Worm (Caenorhabditis elegans): ENCODE data around the gene fipr-5.

fipr-5 gene

DNA sequence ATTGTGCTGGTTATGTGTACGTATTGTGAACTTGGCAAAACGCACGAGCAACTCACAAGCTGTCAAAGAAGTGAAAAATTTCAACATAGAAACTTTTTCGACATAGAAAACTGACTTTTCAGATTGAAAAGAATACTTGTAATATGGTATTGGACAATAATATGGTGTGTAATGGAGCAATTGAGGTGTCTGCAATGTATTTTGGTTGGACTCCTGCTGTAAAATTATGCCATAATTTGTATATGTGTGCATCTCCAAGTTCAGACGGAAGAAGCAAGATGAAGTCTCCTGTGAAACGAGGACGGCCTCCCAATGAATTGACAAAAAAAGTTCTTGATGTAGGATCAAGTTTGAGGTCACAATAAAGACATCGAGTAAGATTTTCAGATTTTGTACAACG lies 37.4 kb downstream of the fipr-5 start:
- TF ChIP-seq sea-1 (GFP tag; conservative IDR thresholded peaks at IDR 0.05): no peak
- TF ChIP-seq ets-7 (tag; optimal IDR thresholded peaks at IDR 0.05): no peak
- no peak for TF ChIP-seq tbx-37 (GFP tag; conservative IDR thresholded peaks at IDR 0.05)
- TF ChIP-seq hmbx-1 (tag; optimal IDR thresholded peaks at IDR 0.05): no peak
- TF ChIP-seq B0310.2 (tag; optimal IDR thresholded peaks at IDR 0.05): no peak
- TF ChIP-seq pes-1 (GFP tag; IDR thresholded peaks at IDR 0.05): no peak
- TF ChIP-seq tra-4 (tag; optimal IDR thresholded peaks at IDR 0.05): no peak
- TF ChIP-seq hnd-1 (tag; optimal IDR thresholded peaks at IDR 0.05): no peak
- TF ChIP-seq hmg-4 (GFP tag; optimal IDR thresholded peaks at IDR 0.05): no peak
- no peak for TF ChIP-seq scrt-1 (GFP tag; IDR thresholded peaks at IDR 0.05)
- no peak for TF ChIP-seq ama-1 (optimal IDR thresholded peaks at IDR 0.05)
- no peak for TF ChIP-seq ceh-36 (tag; optimal IDR thresholded peaks at IDR 0.05)
- TF ChIP-seq tbx-11 (GFP tag; IDR thresholded peaks at IDR 0.05): no peak
- TF ChIP-seq ceh-13 (GFP tag; optimal IDR thresholded peaks at IDR 0.05): no peak
- TF ChIP-seq aly-1 (tag; optimal IDR thresholded peaks at IDR 0.05): no peak
- TF ChIP-seq flt-1 (GFP tag; IDR thresholded peaks at IDR 0.05): no peak

DNA sequence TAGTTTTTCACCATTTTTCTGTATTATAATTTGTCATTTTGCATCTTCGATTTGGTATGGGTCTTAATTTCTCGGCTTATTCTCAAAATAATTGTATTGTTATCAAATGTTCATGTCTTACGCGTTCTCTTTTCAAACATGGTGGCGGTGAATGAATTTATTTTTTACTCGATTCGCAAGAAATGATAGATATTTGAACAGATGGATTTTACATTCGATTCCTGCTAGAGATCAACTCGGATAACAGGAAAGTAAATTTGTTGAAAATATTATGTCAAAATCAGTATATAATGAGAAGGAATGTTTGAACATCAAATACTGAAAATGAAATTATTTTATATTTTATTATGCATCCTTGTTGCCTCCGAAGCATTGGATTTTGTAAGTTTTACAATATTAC lies 38.2 kb downstream of the fipr-5 start, which contains the start of gene ZK856.4:
Gene ZK856.4 (plus strand): TSS at position 301 of the 400 bp plus-strand sequence.
- TF ChIP-seq flt-1 (GFP tag; IDR thresholded peaks at IDR 0.05) (no peak), scrt-1 (GFP tag; IDR thresholded peaks at IDR 0.05) (no peak), sea-1 (GFP tag; conservative IDR thresholded peaks at IDR 0.05) (no peak), B0310.2 (tag; optimal IDR thresholded peaks at IDR 0.05) (no peak), aly-1 (tag; optimal IDR thresholded peaks at IDR 0.05) (no peak), hnd-1 (tag; optimal IDR thresholded peaks at IDR 0.05) (no peak), ceh-36 (tag; optimal IDR thresholded peaks at IDR 0.05) (no peak), ama-1 (optimal IDR thresholded peaks at IDR 0.05) (no peak), F13C5.2 (tag; optimal IDR thresholded peaks at IDR 0.05) (no peak), tbx-37 (GFP tag; conservative IDR thresholded peaks at IDR 0.05) (no peak), tra-4 (tag; optimal IDR thresholded peaks at IDR 0.05) (no peak), pes-1 (GFP tag; IDR thresholded peaks at IDR 0.05) (no peak), ceh-13 (GFP tag; optimal IDR thresholded peaks at IDR 0.05) (no peak), hmbx-1 (tag; optimal IDR thresholded peaks at IDR 0.05) (no peak), hmg-4 (GFP tag; optimal IDR thresholded peaks at IDR 0.05) (no peak), ets-7 (tag; optimal IDR thresholded peaks at IDR 0.05) (no peak), tbx-11 (GFP tag; IDR thresholded peaks at IDR 0.05) (no peak)

DNA sequence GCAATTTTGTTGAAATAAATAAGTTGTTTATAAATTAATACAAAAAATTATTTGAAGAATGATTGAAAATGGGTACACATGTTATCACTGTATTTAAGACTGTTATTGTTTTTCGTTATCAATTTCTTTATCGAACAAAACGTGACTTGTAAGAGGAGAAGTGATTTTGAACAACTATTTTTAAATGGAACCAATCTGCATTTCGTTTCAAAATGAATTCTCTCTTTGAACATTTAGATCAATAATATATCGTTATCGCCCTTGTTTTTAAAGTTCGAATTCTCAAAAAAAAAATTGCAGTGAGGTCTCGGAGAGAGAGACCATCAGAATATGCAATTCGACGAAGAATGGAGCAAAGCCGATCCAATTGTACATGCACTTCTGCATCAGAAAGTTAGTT lies 42.0 kb downstream of the fipr-5 start, which contains the start of gene cul-5:
Gene cul-5 (plus strand): TSS at position 301 of the 400 bp plus-strand sequence.
- no peak for TF ChIP-seq ama-1 (optimal IDR thresholded peaks at IDR 0.05)
- TF ChIP-seq hmbx-1 (tag; optimal IDR thresholded peaks at IDR 0.05): no peak
- no peak for TF ChIP-seq flt-1 (GFP tag; IDR thresholded peaks at IDR 0.05)
- no peak for TF ChIP-seq hnd-1 (tag; optimal IDR thresholded peaks at IDR 0.05)
- TF ChIP-seq hmg-4 (GFP tag; optimal IDR thresholded peaks at IDR 0.05): no peak
- TF ChIP-seq tbx-37 (GFP tag; conservative IDR thresholded peaks at IDR 0.05): no peak
- TF ChIP-seq ceh-13 (GFP tag; optimal IDR thresholded peaks at IDR 0.05): no peak
- TF ChIP-seq ets-7 (tag; optimal IDR thresholded peaks at IDR 0.05): no peak
- TF ChIP-seq sea-1 (GFP tag; conservative IDR thresholded peaks at IDR 0.05): no peak
- no peak for TF ChIP-seq B0310.2 (tag; optimal IDR thresholded peaks at IDR 0.05)
- TF ChIP-seq aly-1 (tag; optimal IDR thresholded peaks at IDR 0.05): no peak
- TF ChIP-seq scrt-1 (GFP tag; IDR thresholded peaks at IDR 0.05): no peak
- TF ChIP-seq F13C5.2 (tag; optimal IDR thresholded peaks at IDR 0.05): no peak
- no peak for TF ChIP-seq tra-4 (tag; optimal IDR thresholded peaks at IDR 0.05)
- TF ChIP-seq ceh-36 (tag; optimal IDR thresholded peaks at IDR 0.05): no peak
- TF ChIP-seq pes-1 (GFP tag; IDR thresholded peaks at IDR 0.05): no peak
- no peak for TF ChIP-seq tbx-11 (GFP tag; IDR thresholded peaks at IDR 0.05)

DNA sequence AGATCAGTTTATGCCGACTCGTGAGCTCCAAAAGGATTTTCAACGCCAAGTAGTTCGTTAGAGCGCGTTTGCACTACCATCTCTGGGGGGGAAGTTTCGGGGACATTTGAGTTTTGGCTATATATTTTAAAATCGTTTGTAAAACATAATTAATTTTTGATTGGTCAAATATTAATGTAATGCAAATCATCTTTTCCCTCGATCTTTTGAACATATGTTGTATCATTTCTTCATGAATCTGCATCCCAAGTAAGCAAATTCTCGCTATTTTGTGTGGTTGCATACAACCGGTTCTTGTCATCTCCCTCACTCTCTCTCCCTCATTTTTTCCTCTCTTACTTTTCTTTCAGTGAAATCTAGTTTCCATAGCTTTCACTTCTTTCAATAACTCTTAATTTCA lies 43.1 kb downstream of the fipr-5 start:
- TF ChIP-seq F13C5.2 (tag; optimal IDR thresholded peaks at IDR 0.05): peak; percentile 44
- TF ChIP-seq pes-1 (GFP tag; IDR thresholded peaks at IDR 0.05): no peak

DNA sequence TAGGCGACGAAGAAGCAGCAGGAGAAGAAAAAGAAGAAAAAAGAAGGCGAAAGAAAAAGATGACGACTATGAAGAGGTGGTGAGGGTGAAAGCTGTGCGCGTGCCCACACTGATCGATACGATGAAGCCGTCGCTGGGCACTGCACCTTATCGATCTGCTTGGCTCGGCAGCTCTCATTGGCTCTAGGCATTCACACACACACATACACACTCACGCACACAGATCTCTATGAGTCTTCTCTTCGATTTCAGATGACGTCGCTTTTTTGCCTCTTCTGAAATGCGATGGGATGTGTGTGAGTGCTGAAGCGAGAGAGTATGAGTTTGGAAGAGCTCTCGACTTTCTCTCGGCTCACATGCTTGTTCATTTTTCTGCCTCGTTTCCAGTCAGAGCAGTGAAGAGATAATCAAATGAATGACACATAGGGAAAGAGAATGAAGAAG lies 46.6 kb downstream of the fipr-5 start:
- TF ChIP-seq ama-1 (optimal IDR thresholded peaks at IDR 0.05): no peak
- no peak for TF ChIP-seq ceh-36 (tag; optimal IDR thresholded peaks at IDR 0.05)
- no peak for TF ChIP-seq scrt-1 (GFP tag; IDR thresholded peaks at IDR 0.05)
- TF ChIP-seq flt-1 (GFP tag; IDR thresholded peaks at IDR 0.05): no peak
- no peak for TF ChIP-seq hnd-1 (tag; optimal IDR thresholded peaks at IDR 0.05)
- TF ChIP-seq B0310.2 (tag; optimal IDR thresholded peaks at IDR 0.05): no peak
- TF ChIP-seq ceh-13 (GFP tag; optimal IDR thresholded peaks at IDR 0.05): no peak
- TF ChIP-seq ets-7 (tag; optimal IDR thresholded peaks at IDR 0.05): no peak
- no peak for TF ChIP-seq aly-1 (tag; optimal IDR thresholded peaks at IDR 0.05)
- TF ChIP-seq hmbx-1 (tag; optimal IDR thresholded peaks at IDR 0.05): no peak
- no peak for TF ChIP-seq tbx-37 (GFP tag; conservative IDR thresholded peaks at IDR 0.05)
- no peak for TF ChIP-seq sea-1 (GFP tag; conservative IDR thresholded peaks at IDR 0.05)
- TF ChIP-seq pes-1 (GFP tag; IDR thresholded peaks at IDR 0.05): no peak
- TF ChIP-seq F13C5.2 (tag; optimal IDR thresholded peaks at IDR 0.05): no peak
- TF ChIP-seq tra-4 (tag; optimal IDR thresholded peaks at IDR 0.05): no peak
- TF ChIP-seq hmg-4 (GFP tag; optimal IDR thresholded peaks at IDR 0.05): no peak
- no peak for TF ChIP-seq tbx-11 (GFP tag; IDR thresholded peaks at IDR 0.05)

DNA sequence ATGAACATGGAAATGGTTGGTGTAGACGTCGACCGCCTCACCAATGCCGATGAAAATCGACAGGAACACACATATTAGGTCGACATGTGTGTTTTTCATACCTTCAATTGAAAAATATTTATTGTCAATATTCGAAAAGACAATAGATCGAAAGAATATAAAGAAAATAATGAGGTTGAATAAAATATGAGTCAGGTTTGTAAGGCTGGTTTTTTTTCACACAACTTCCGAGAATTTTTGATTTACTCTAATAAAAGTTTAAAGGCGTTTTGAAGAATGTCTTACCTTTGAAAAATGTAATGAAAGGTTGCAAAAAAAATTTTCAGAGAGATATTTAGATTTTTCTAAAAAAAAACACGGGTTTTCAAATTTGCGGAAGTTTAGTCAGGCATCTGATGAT lies 47.6 kb downstream of the fipr-5 start, which contains the start of gene egl-3:
Gene egl-3 (minus strand): TSS at position 101 of the 400 bp plus-strand sequence.
- TF ChIP-seq tbx-11 (GFP tag; IDR thresholded peaks at IDR 0.05) (no peak), aly-1 (tag; optimal IDR thresholded peaks at IDR 0.05) (no peak), tra-4 (tag; optimal IDR thresholded peaks at IDR 0.05) (no peak), ama-1 (optimal IDR thresholded peaks at IDR 0.05) (no peak), scrt-1 (GFP tag; IDR thresholded peaks at IDR 0.05) (no peak), tbx-37 (GFP tag; conservative IDR thresholded peaks at IDR 0.05) (no peak), pes-1 (GFP tag; IDR thresholded peaks at IDR 0.05) (no peak), ceh-13 (GFP tag; optimal IDR thresholded peaks at IDR 0.05) (no peak), ets-7 (tag; optimal IDR thresholded peaks at IDR 0.05) (no peak), sea-1 (GFP tag; conservative IDR thresholded peaks at IDR 0.05) (no peak)
